Worm (Caenorhabditis elegans) whole organism, L1 larva: ENCODE measurements around the gene R08C7.1.
A peak's percentile ranks its signal among the peaks of the same experiment; 100 is the strongest.

Experiments
- C04F5.9 ChIP-seq: sonication (generic microtip); optimal IDR thresholded peaks from 2 replicates; lab custom pipeline; 2016; ENCODE audit warnings: missing genetic modification characterization, missing compliant biosample characterization
- C16A3.4 ChIP-seq: fragments of 150-350 bp; optimal IDR thresholded peaks from 2 replicates; lab custom pipeline; 2014; ENCODE audit warnings: missing biosample characterization, missing genetic modification characterization
- C34B4.2 ChIP-seq: sonication (generic microtip); optimal IDR thresholded peaks from 2 replicates; lab custom pipeline; 2017; ENCODE audit warnings: mild to moderate bottlenecking, missing genetic modification characterization, missing compliant biosample characterization
- F16B12.6 ChIP-seq: fragments of 150-350 bp; optimal IDR thresholded peaks from 2 replicates; lab custom pipeline; 2014; ENCODE audit warnings: missing biosample characterization, missing genetic modification characterization
- aha-1 ChIP-seq: fragments of 150-350 bp; optimal IDR thresholded peaks from 2 replicates; lab custom pipeline; 2014; ENCODE audit warnings: missing biosample characterization, missing genetic modification characterization
- alr-1 ChIP-seq: fragments of 200-800 bp; sonication (Bioruptor generic); optimal IDR thresholded peaks from 2 replicates; lab custom pipeline; 2018; ENCODE audit warnings: borderline replicate concordance, mild to moderate bottlenecking, missing genetic modification characterization, missing compliant biosample characterization
- ama-1 ChIP-seq: fragments of 150-350 bp; optimal IDR thresholded peaks from 2 replicates; lab custom pipeline; 2014
- ceh-82 ChIP-seq, 3 experiments: fragments of 150-350 bp in 1 of 3; sonication (generic microtip) in 2 of 3; optimal IDR thresholded peaks; 2 replicates each; lab custom pipeline; 2014 to 2017; ENCODE audit warnings: missing biosample characterization in 3 of 3, missing genetic modification characterization in 3 of 3
- ceh-88 ChIP-seq: fragments of 200-800 bp; sonication (Bioruptor generic); IDR thresholded peaks from 2 replicates; pipeline ENCODE4 v1.3.6; 2022; ENCODE audit warnings: missing genetic modification characterization, missing compliant biosample characterization
- ceh-90 ChIP-seq: sonication (generic microtip); optimal IDR thresholded peaks from 2 replicates; lab custom pipeline; 2016; ENCODE audit warnings: missing genetic modification characterization, missing compliant biosample characterization
- ces-1 ChIP-seq: fragments of 150-350 bp; optimal IDR thresholded peaks from 2 replicates; lab custom pipeline; 2014; ENCODE audit warnings: missing biosample characterization, missing genetic modification reagents, missing genetic modification characterization
- dpl-1 ChIP-seq, 3 experiments: fragments of 150-350 bp in 2 of 3; sonication (generic microtip) in 1 of 3; optimal IDR thresholded peaks; 2 replicates each; lab custom pipeline; 2014 to 2017; ENCODE audit warnings: missing biosample characterization in 3 of 3, missing genetic modification characterization in 3 of 3, missing genetic modification reagents in 3 of 3
- dsc-1 ChIP-seq: sonication (generic microtip); optimal IDR thresholded peaks from 2 replicates; lab custom pipeline; 2016; ENCODE audit warnings: mild to moderate bottlenecking, missing genetic modification characterization, missing compliant biosample characterization
- efl-1 ChIP-seq, 4 experiments: fragments of 150-350 bp; optimal IDR thresholded peaks in 3 of 4; peaks in 1 of 4; 1 replicate in 1 of 4; 2 replicates in 3 of 4; lab custom pipeline; 2014; ENCODE audit warnings: missing biosample characterization in 2 of 4, missing genetic modification characterization in 2 of 4, missing genetic modification reagents in 2 of 4
- efl-3 ChIP-seq: fragments of 200-800 bp; sonication (Bioruptor generic); optimal IDR thresholded peaks from 2 replicates; lab custom pipeline; 2018; ENCODE audit warnings: mild to moderate bottlenecking, missing genetic modification characterization, missing compliant biosample characterization
- egl-13 ChIP-seq: sonication (generic microtip); optimal IDR thresholded peaks from 2 replicates; lab custom pipeline; 2016; ENCODE audit warnings: missing genotype, missing genetic modification reagents, missing genetic modification characterization, missing compliant biosample characterization
- elt-2 ChIP-seq: sonication (generic microtip); optimal IDR thresholded peaks from 2 replicates; lab custom pipeline; 2016; ENCODE audit warnings: missing genetic modification characterization, mild to moderate bottlenecking, inconsistent platforms, missing compliant biosample characterization, missing genetic modification reagents
- elt-3 ChIP-seq, 6 experiments: fragments of 150-350 bp in 1 of 6; sonication (generic microtip); optimal IDR thresholded peaks; 2 replicates each; lab custom pipeline; 2017 to 2018; ENCODE audit warnings: missing biosample characterization in 6 of 6, missing genetic modification characterization in 6 of 6, inconsistent platforms in 1 of 6
- ets-5 ChIP-seq: fragments of 200-800 bp; sonication (Bioruptor generic); IDR thresholded peaks from 2 replicates; pipeline ENCODE4 v1.3.6; 2022; ENCODE audit warnings: missing genetic modification characterization, missing compliant biosample characterization
- fos-1 ChIP-seq: fragments of 150-350 bp; optimal IDR thresholded peaks from 2 replicates; lab custom pipeline; 2014; ENCODE audit warnings: missing biosample characterization, missing genetic modification characterization
- grh-1 ChIP-seq: fragments of 200-800 bp; sonication (Bioruptor generic); IDR thresholded peaks from 2 replicates; pipeline ENCODE4 v1.3.6; 2022; ENCODE audit warnings: missing genetic modification reagents, missing genetic modification characterization, missing compliant biosample characterization
- hlh-17 ChIP-seq: fragments of 200-800 bp; sonication (Bioruptor generic); optimal IDR thresholded peaks from 2 replicates; lab custom pipeline; 2018; ENCODE audit warnings: missing genetic modification characterization, mild to moderate bottlenecking, missing compliant biosample characterization, moderate library complexity, borderline replicate concordance
- hpl-2 ChIP-seq: fragments of 150-350 bp; optimal IDR thresholded peaks from 2 replicates; lab custom pipeline; 2014; ENCODE audit warnings: missing biosample characterization, missing genetic modification reagents, missing genetic modification characterization
- irx-1 ChIP-seq: sonication (generic microtip); optimal IDR thresholded peaks from 2 replicates; lab custom pipeline; 2016; ENCODE audit warnings: missing genetic modification characterization, missing compliant biosample characterization
- isw-1 ChIP-seq: fragments of 200-800 bp; sonication (Bioruptor generic); IDR thresholded peaks from 2 replicates; pipeline ENCODE4 v1.3.6; 2022; ENCODE audit warnings: missing genetic modification characterization, missing compliant biosample characterization
- lin-13 ChIP-seq: fragments of 150-350 bp; optimal IDR thresholded peaks from 2 replicates; lab custom pipeline; 2014; ENCODE audit warnings: missing biosample characterization, missing genetic modification reagents, missing genetic modification characterization
- lin-35 ChIP-seq, 2 experiments: fragments of 150-350 bp; optimal IDR thresholded peaks; 2 replicates each; lab custom pipeline; 2014; ENCODE audit warnings: missing biosample characterization in 2 of 2, missing genetic modification characterization in 2 of 2, missing genetic modification reagents in 2 of 2
- lin-39 ChIP-seq: fragments of 150-350 bp; optimal IDR thresholded peaks from 2 replicates; lab custom pipeline; 2014; ENCODE audit warnings: missing biosample characterization, missing genetic modification reagents, missing genetic modification characterization
- lir-3 ChIP-seq: sonication (generic microtip); optimal IDR thresholded peaks from 2 replicates; lab custom pipeline; 2016; ENCODE audit warnings: mild to moderate bottlenecking, missing genetic modification characterization, moderate library complexity, missing compliant biosample characterization; ENCODE audit not compliant: poor library complexity
- lsy-2 ChIP-seq, 2 experiments: fragments of 150-350 bp; optimal IDR thresholded peaks; 2 replicates each; lab custom pipeline; 2014; ENCODE audit warnings: missing biosample characterization in 2 of 2, missing genetic modification characterization in 2 of 2
- mab-9 ChIP-seq: fragments of 200-800 bp; sonication (Bioruptor generic); IDR thresholded peaks from 2 replicates; pipeline ENCODE4 v1.3.6; 2022; ENCODE audit warnings: missing genetic modification reagents, missing genetic modification characterization, missing compliant biosample characterization
- nhr-19 ChIP-seq: fragments of 200-800 bp; sonication (Bioruptor generic); conservative IDR thresholded peaks from 2 replicates; pipeline ENCODE4 v1.3.6; 2022; ENCODE audit warnings: missing genetic modification characterization, missing compliant biosample characterization
- nhr-237 ChIP-seq: fragments of 150-350 bp; optimal IDR thresholded peaks from 2 replicates; lab custom pipeline; 2014; ENCODE audit warnings: missing biosample characterization, missing genetic modification characterization
- nhr-28 ChIP-seq: fragments of 150-350 bp; optimal IDR thresholded peaks from 2 replicates; lab custom pipeline; 2014; ENCODE audit warnings: missing biosample characterization, missing genetic modification characterization
- nhr-71 ChIP-seq: sonication (generic microtip); optimal IDR thresholded peaks from 2 replicates; lab custom pipeline; 2016; ENCODE audit warnings: mild to moderate bottlenecking, missing genetic modification characterization, moderate library complexity, missing compliant biosample characterization
- nhr-77 ChIP-seq: fragments of 150-350 bp; optimal IDR thresholded peaks from 2 replicates; lab custom pipeline; 2014; ENCODE audit warnings: missing biosample characterization, missing genetic modification characterization
- nhr-85 ChIP-seq: sonication (generic microtip); peaks from one replicate; lab custom pipeline; 2016; ENCODE audit warnings: missing genetic modification characterization, inconsistent platforms, missing compliant biosample characterization
- pax-3 ChIP-seq: fragments of 200-800 bp; sonication (Bioruptor generic); optimal IDR thresholded peaks from 2 replicates; lab custom pipeline; 2018; ENCODE audit warnings: mild to moderate bottlenecking, missing genetic modification characterization, moderate library complexity, missing compliant biosample characterization
- pqm-1 ChIP-seq: sonication (generic microtip); optimal IDR thresholded peaks from 3 replicates; lab custom pipeline; 2017; ENCODE audit warnings: missing biosample characterization, missing genetic modification characterization
- rnt-1 ChIP-seq: sonication (generic microtip); optimal IDR thresholded peaks from 2 replicates; lab custom pipeline; 2016; ENCODE audit warnings: mild to moderate bottlenecking, missing genetic modification characterization, moderate library complexity, missing compliant biosample characterization
- skn-1 ChIP-seq: fragments of 150-350 bp; optimal IDR thresholded peaks from 2 replicates; lab custom pipeline; 2014; ENCODE audit warnings: missing biosample characterization, missing genetic modification characterization
- snu-23 ChIP-seq: sonication (generic microtip); optimal IDR thresholded peaks from 2 replicates; lab custom pipeline; 2016; ENCODE audit warnings: missing genetic modification characterization, missing compliant biosample characterization
- sup-37 ChIP-seq: fragments of 200-800 bp; sonication (Bioruptor generic); optimal IDR thresholded peaks from 2 replicates; lab custom pipeline; 2018; ENCODE audit warnings: mild to moderate bottlenecking, missing genetic modification characterization, missing compliant biosample characterization
- swsn-7 ChIP-seq: sonication (generic microtip); optimal IDR thresholded peaks from 2 replicates; lab custom pipeline; 2016; ENCODE audit warnings: missing genetic modification characterization, missing compliant biosample characterization
- unc-130 ChIP-seq: fragments of 150-350 bp; optimal IDR thresholded peaks from 2 replicates; lab custom pipeline; 2017; ENCODE audit warnings: missing biosample characterization, missing genetic modification characterization, inconsistent platforms
- unc-30 ChIP-seq: sonication (generic microtip); optimal IDR thresholded peaks from 2 replicates; lab custom pipeline; 2017; ENCODE audit warnings: missing biosample characterization, missing genetic modification characterization
- unc-62 ChIP-seq: fragments of 150-350 bp; optimal IDR thresholded peaks from 2 replicates; lab custom pipeline; 2014; ENCODE audit warnings: missing biosample characterization, missing genetic modification reagents, missing genetic modification characterization
- unc-86 ChIP-seq: sonication (generic microtip); optimal IDR thresholded peaks from 2 replicates; lab custom pipeline; 2016; ENCODE audit warnings: missing genetic modification characterization, missing compliant biosample characterization
- unc-98 ChIP-seq: fragments of 200-800 bp; sonication (Bioruptor generic); IDR thresholded peaks from 2 replicates; pipeline ENCODE4 v1.3.6; 2022; ENCODE audit warnings: missing genetic modification characterization, missing compliant biosample characterization
- xbp-1 ChIP-seq: sonication (generic microtip); optimal IDR thresholded peaks from 2 replicates; lab custom pipeline; 2016; ENCODE audit warnings: missing genetic modification characterization, missing compliant biosample characterization
- zag-1 ChIP-seq: fragments of 150-350 bp; optimal IDR thresholded peaks from 2 replicates; lab custom pipeline; 2014; ENCODE audit warnings: missing biosample characterization, missing genetic modification characterization
- ztf-4 ChIP-seq: fragments of 150-350 bp; optimal IDR thresholded peaks from 2 replicates; lab custom pipeline; 2014; ENCODE audit warnings: missing biosample characterization, missing genetic modification characterization

R08C7.1 gene

DNA sequence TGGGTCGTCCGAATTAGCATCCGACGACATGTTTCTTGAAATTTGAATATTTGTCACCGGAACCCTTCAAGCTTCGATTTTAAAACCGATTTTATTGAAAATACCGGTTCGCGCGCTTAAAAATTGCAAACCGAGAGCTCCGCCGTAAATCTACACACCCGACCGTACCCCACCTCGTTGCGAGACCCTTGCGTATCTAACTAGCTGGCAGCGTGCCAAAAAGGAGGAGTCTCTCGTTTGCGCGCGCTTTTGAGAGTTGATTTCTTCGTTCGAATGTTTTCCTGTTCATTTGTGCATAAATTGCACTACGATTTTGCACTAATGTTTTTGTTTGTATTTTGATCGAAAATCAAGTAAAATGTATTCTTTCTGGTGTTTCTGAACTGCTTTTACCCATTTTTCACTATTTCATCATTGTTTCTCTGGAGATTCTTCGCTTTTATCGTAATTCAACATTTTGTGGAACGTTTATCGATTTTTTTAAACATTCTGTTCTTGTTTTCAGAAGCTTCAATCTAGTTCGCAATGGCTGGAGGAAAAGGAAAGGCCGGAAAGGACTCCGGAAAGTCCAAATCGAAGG, 5.9 kb upstream of the R08C7.1 start, which contains the start of the genes wapl-1 and htz-1 (continued):
- no peak for TF ChIP-seq hlh-17 (GFP tag; lab: Kevin White, UChicago)
- peak; percentile 92 for TF ChIP-seq nhr-77 (tag; lab: Kevin White, UChicago)
- TF ChIP-seq alr-1 (tag; lab: Kevin White, UChicago): no peak
- TF ChIP-seq sup-37: peak; percentile 81
- TF ChIP-seq ceh-90 (tag; lab: Kevin White, UChicago): peak; percentile 13
- peak; percentile 94 for TF ChIP-seq grh-1
- TF ChIP-seq C34B4.2: no peak
- no peak for TF ChIP-seq nhr-28 (tag; lab: Kevin White, UChicago)
- peak; percentile 97 for TF ChIP-seq swsn-7 (tag; lab: Kevin White, UChicago)
- peak; percentile 91 for TF ChIP-seq irx-1 (tag; lab: Kevin White, UChicago)
- no peak for TF ChIP-seq ces-1 (GFP tag; lab: Kevin White, UChicago)
- peak; percentile 86 for TF ChIP-seq ceh-88 (GFP tag; lab: Robert Waterston, UW)
- no peak for TF ChIP-seq unc-98
- peak; percentile 92 for TF ChIP-seq nhr-237 (tag; lab: Kevin White, UChicago)
- peak; percentile 98 for TF ChIP-seq xbp-1 (tag; lab: Kevin White, UChicago)
- peak; percentile 60 for TF ChIP-seq aha-1 (tag; lab: Kevin White, UChicago)
- TF ChIP-seq pax-3 (tag; lab: Kevin White, UChicago): peak; percentile 95
- TF ChIP-seq ceh-82 (tag; optimal IDR thresholded peaks at IDR 0.05; lab: Kevin White, UChicago): peak; percentile 97 to 98 (median 97)
- no peak for TF ChIP-seq unc-30 (tag; lab: Kevin White, UChicago)
- peak; percentile 84 for TF ChIP-seq lin-39 (tag; lab: Kevin White, UChicago)
- peak; percentile 52 for TF ChIP-seq zag-1 (tag; lab: Kevin White, UChicago)
- peak; percentile 95 for TF ChIP-seq dsc-1 (tag; lab: Kevin White, UChicago)
- peak; percentile 99 for TF ChIP-seq nhr-85
- TF ChIP-seq ets-5: no peak
- peak; percentile 96 to 98 for TF ChIP-seq lin-35 (GFP tag; optimal IDR thresholded peaks at IDR 0.05; lab: Kevin White, UChicago)
- peak; percentile 97 for TF ChIP-seq isw-1
- TF ChIP-seq dpl-1 (GFP tag; optimal IDR thresholded peaks at IDR 0.05; lab: Kevin White, UChicago): peak; percentile 95 to 96 (median 96)
- TF ChIP-seq nhr-19 (GFP tag; lab: Robert Waterston, UW): peak; percentile 97
- peak; percentile 84 for TF ChIP-seq lir-3 (tag; lab: Kevin White, UChicago)
- TF ChIP-seq mab-9: peak; percentile 85
- TF ChIP-seq ama-1 (lab: Kevin White, UChicago): peak; percentile 71
- peak; percentile 43 to 92 (median 80) for TF ChIP-seq elt-3 (tag; optimal IDR thresholded peaks at IDR 0.05; lab: Kevin White, UChicago)
- TF ChIP-seq efl-3 (GFP tag; lab: Kevin White, UChicago): peak; percentile 44
- no peak for TF ChIP-seq unc-62
- peak; percentile 98 for TF ChIP-seq nhr-71 (tag; lab: Kevin White, UChicago)
- no peak for TF ChIP-seq pqm-1 (tag; lab: Kevin White, UChicago)
- peak; percentile 98 for TF ChIP-seq lin-13 (GFP tag; lab: Kevin White, UChicago)
- TF ChIP-seq skn-1 (tag; lab: Kevin White, UChicago): peak; percentile 97
- peak; percentile 91 for TF ChIP-seq ztf-4 (tag; lab: Kevin White, UChicago)
- peak; percentile 99 for TF ChIP-seq unc-130 (tag; lab: Kevin White, UChicago)
- peak; percentile 73 for TF ChIP-seq elt-2
- peak; percentile 98 for TF ChIP-seq snu-23 (GFP tag; lab: Kevin White, UChicago)
- peak; percentile 99 to 100 for TF ChIP-seq lsy-2 (tag; optimal IDR thresholded peaks at IDR 0.05; lab: Kevin White, UChicago)
- TF ChIP-seq unc-86 (tag; lab: Kevin White, UChicago): peak; percentile 98
- TF ChIP-seq fos-1 (tag; lab: Kevin White, UChicago): peak; percentile 92
- peak; percentile 90 for TF ChIP-seq egl-13 (tag; lab: Kevin White, UChicago)
- peak; percentile 96 for TF ChIP-seq efl-1 (optimal IDR thresholded peaks at IDR 0.05; lab: Kevin White, UChicago)
- peak; percentile 92 to 99 for TF ChIP-seq efl-1 (GFP tag; optimal IDR thresholded peaks at IDR 0.05 in 1 of 2; lab: Kevin White, UChicago)
- TF ChIP-seq rnt-1: peak; percentile 96
- TF ChIP-seq C16A3.4 (tag; lab: Kevin White, UChicago): peak; percentile 97
- peak; percentile 87 for TF ChIP-seq hpl-2 (GFP tag; lab: Kevin White, UChicago)
- TF ChIP-seq F16B12.6 (tag; lab: Kevin White, UChicago): peak; percentile 71
- TF ChIP-seq C04F5.9 (tag; lab: Kevin White, UChicago): peak; percentile 89
